Fruit fly (Drosophila melanogaster) whole organism, embryonic: ENCODE results near the gene CG33723.
A peak's percentile ranks its signal among the peaks of the same experiment; 100 is the strongest.

Experiments
- Atf6 ChIP-seq: fragments of 200-800 bp; sonication (Bioruptor generic); IDR thresholded peaks from 2 replicates; pipeline ENCODE4 v1.3.6; 2022; ENCODE audit warnings: missing biosample characterization, missing genetic modification characterization
- Bteb2 ChIP-seq: fragments of 200-800 bp; sonication (Bioruptor generic); optimal IDR thresholded peaks from 2 replicates; lab custom pipeline; 2016; ENCODE audit warnings: missing biosample characterization, missing genetic modification characterization
- CG10147 ChIP-seq: fragments of 200-800 bp; sonication (Bioruptor generic); optimal IDR thresholded peaks from 2 replicates; lab custom pipeline; 2019; ENCODE audit warnings: missing biosample characterization, mild to moderate bottlenecking, missing genetic modification characterization, moderate library complexity
- CG10431 ChIP-seq: fragments of 200-800 bp; sonication (Bioruptor generic); optimal IDR thresholded peaks from 3 replicates; lab custom pipeline; 2018; ENCODE audit warnings: missing biosample characterization, mild to moderate bottlenecking, missing genetic modification characterization
- CG10959 ChIP-seq: fragments of 200-800 bp; sonication (Bioruptor generic); IDR thresholded peaks from 2 replicates; pipeline ENCODE4 v1.3.6; 2022; ENCODE audit warnings: missing biosample characterization, missing genetic modification characterization
- CG12071 ChIP-seq: fragments of 200-800 bp; sonication (Bioruptor generic); optimal IDR thresholded peaks from 3 replicates; lab custom pipeline; 2018; ENCODE audit warnings: missing biosample characterization, mild to moderate bottlenecking, missing genetic modification characterization
- CG12299 ChIP-seq: fragments of 200-800 bp; sonication (Bioruptor generic); optimal IDR thresholded peaks from 2 replicates; lab custom pipeline; 2018; ENCODE audit warnings: missing biosample characterization, mild to moderate bottlenecking, missing genetic modification characterization
- CG12744 ChIP-seq: fragments of 200-800 bp; sonication (Bioruptor generic); optimal IDR thresholded peaks from 2 replicates; lab custom pipeline; 2016; ENCODE audit warnings: missing biosample characterization, missing genetic modification characterization
- CG13296 ChIP-seq: fragments of 200-800 bp; sonication (Bioruptor generic); optimal IDR thresholded peaks from 3 replicates; lab custom pipeline; 2018; ENCODE audit warnings: missing biosample characterization, mild to moderate bottlenecking, missing genetic modification characterization
- CG1529 ChIP-seq: fragments of 200-800 bp; sonication (Bioruptor generic); optimal IDR thresholded peaks from 3 replicates; lab custom pipeline; 2018; ENCODE audit warnings: missing biosample characterization, missing genetic modification characterization
- CG17186 ChIP-seq: fragments of 200-800 bp; sonication (Bioruptor generic); optimal IDR thresholded peaks from 3 replicates; lab custom pipeline; 2017; ENCODE audit warnings: missing biosample characterization, missing genetic modification reagents, missing genetic modification characterization
- CG17361 ChIP-seq: fragments of 200-800 bp; sonication (Bioruptor generic); IDR thresholded peaks from 3 replicates; pipeline ENCODE4 v1.3.6; 2022; ENCODE audit warnings: missing biosample characterization, missing genetic modification characterization
- CG17568 ChIP-seq: fragments of 200-800 bp; sonication (Bioruptor generic); optimal IDR thresholded peaks from 2 replicates; lab custom pipeline; 2018; ENCODE audit warnings: missing biosample characterization, mild to moderate bottlenecking, missing genetic modification characterization, moderate library complexity
- CG18262 ChIP-seq: fragments of 200-800 bp; optimal IDR thresholded peaks from 3 replicates; lab custom pipeline; 2019; ENCODE audit warnings: missing biosample characterization, mild to moderate bottlenecking, missing genetic modification characterization, moderate library complexity
- CG2678 ChIP-seq: fragments of 200-800 bp; sonication (Bioruptor generic); optimal IDR thresholded peaks from 3 replicates; lab custom pipeline; 2019; ENCODE audit warnings: missing biosample characterization, mild to moderate bottlenecking, missing genetic modification characterization, moderate library complexity
- CG4854 ChIP-seq: fragments of 200-800 bp; sonication (Bioruptor generic); optimal IDR thresholded peaks from 2 replicates; lab custom pipeline; 2016; ENCODE audit warnings: missing biosample characterization, missing genetic modification characterization, inconsistent platforms
- Dbx ChIP-seq: fragments of 200-800 bp; sonication (Bioruptor generic); IDR thresholded peaks from 3 replicates; pipeline ENCODE4 v1.3.6; 2022; ENCODE audit warnings: missing biosample characterization, missing genetic modification characterization
- Dek ChIP-seq: fragments of 200-800 bp; sonication (Bioruptor generic); optimal IDR thresholded peaks from 3 replicates; lab custom pipeline; 2019; ENCODE audit warnings: missing biosample characterization, mild to moderate bottlenecking, missing genetic modification characterization, moderate library complexity
- Dip3 ChIP-seq: fragments of 200-800 bp; sonication (Bioruptor generic); optimal IDR thresholded peaks from 3 replicates; lab custom pipeline; 2016; ENCODE audit warnings: missing biosample characterization, missing genetic modification characterization
- Ets65A ChIP-seq: fragments of 200-800 bp; sonication (Bioruptor generic); peaks from one replicate; lab custom pipeline; 2016; ENCODE audit warnings: missing biosample characterization, missing genetic modification characterization
- H2.0 ChIP-seq: fragments of 200-800 bp; sonication (Bioruptor generic); IDR thresholded peaks from 2 replicates; pipeline ENCODE4 v1.3.6; 2022; ENCODE audit warnings: missing biosample characterization, missing genetic modification characterization
- HLHmδ ChIP-seq: fragments of 200-800 bp; sonication (Bioruptor generic); optimal IDR thresholded peaks from 2 replicates; lab custom pipeline; 2018; ENCODE audit warnings: missing biosample characterization, mild to moderate bottlenecking, missing genetic modification characterization, moderate library complexity
- Hr3 ChIP-seq: fragments of 200-800 bp; sonication (Bioruptor generic); optimal IDR thresholded peaks from 3 replicates; lab custom pipeline; 2016; ENCODE audit warnings: missing biosample characterization, missing genetic modification characterization
- Lim3 ChIP-seq: fragments of 200-800 bp; sonication (Bioruptor generic); IDR thresholded peaks from 2 replicates; pipeline ENCODE4 v1.3.6; 2022; ENCODE audit warnings: missing biosample characterization, missing genetic modification characterization
- MESR4 ChIP-seq: fragments of 200-800 bp; sonication (Bioruptor generic); optimal IDR thresholded peaks from 2 replicates; lab custom pipeline; 2018; ENCODE audit warnings: missing biosample characterization, mild to moderate bottlenecking, missing genetic modification characterization, moderate library complexity
- MTF-1 ChIP-seq: fragments of 200-800 bp; sonication (Bioruptor generic); optimal IDR thresholded peaks from 2 replicates; lab custom pipeline; 2018; ENCODE audit warnings: missing biosample characterization, mild to moderate bottlenecking, missing genetic modification characterization, borderline replicate concordance
- Meics ChIP-seq: fragments of 200-800 bp; sonication (Bioruptor generic); optimal IDR thresholded peaks from 2 replicates; lab custom pipeline; 2017; ENCODE audit warnings: missing biosample characterization, mild to moderate bottlenecking, missing genetic modification characterization
- Opbp ChIP-seq: fragments of 200-800 bp; sonication (Bioruptor generic); IDR thresholded peaks from 3 replicates; pipeline ENCODE4 v1.3.6; 2022; ENCODE audit warnings: missing biosample characterization, missing genetic modification characterization; ENCODE audit not compliant: partially characterized antibody
- Rx ChIP-seq: fragments of 200-800 bp; sonication (Bioruptor generic); IDR thresholded peaks from 2 replicates; pipeline ENCODE4 v1.3.6; 2022; ENCODE audit warnings: missing biosample characterization, missing genetic modification characterization
- TFAM ChIP-seq: fragments of 200-800 bp; sonication (Bioruptor generic); optimal IDR thresholded peaks from 2 replicates; lab custom pipeline; 2017; ENCODE audit warnings: missing biosample characterization, missing genetic modification characterization, inconsistent platforms
- amos ChIP-seq: fragments of 200-800 bp; sonication (Bioruptor generic); IDR thresholded peaks from 2 replicates; pipeline ENCODE4 v1.3.6; 2022; ENCODE audit warnings: missing biosample characterization, missing genetic modification characterization; ENCODE audit not compliant: partially characterized antibody
- ato ChIP-seq: fragments of 200-800 bp; sonication (Bioruptor generic); IDR thresholded peaks from 2 replicates; pipeline ENCODE4 v1.3.6; 2022; ENCODE audit warnings: missing biosample characterization, missing genetic modification characterization; ENCODE audit not compliant: partially characterized antibody
- bbx ChIP-seq: fragments of 200-800 bp; sonication (Bioruptor generic); IDR thresholded peaks from 2 replicates; pipeline ENCODE4 v1.3.6; 2022; ENCODE audit warnings: missing biosample characterization, missing genetic modification characterization; ENCODE audit not compliant: partially characterized antibody
- bowl ChIP-seq: fragments of 200-800 bp; sonication (Bioruptor generic); IDR thresholded peaks from 2 replicates; pipeline ENCODE4 v1.3.6; 2022; ENCODE audit warnings: missing biosample characterization, missing genetic modification characterization
- btn ChIP-seq: fragments of 200-800 bp; sonication (Bioruptor generic); optimal IDR thresholded peaks from 2 replicates; lab custom pipeline; 2016; ENCODE audit warnings: missing biosample characterization, missing genetic modification characterization
- esg ChIP-seq: fragments of 200-800 bp; sonication (Bioruptor generic); conservative IDR thresholded peaks from 2 replicates; pipeline ENCODE4 v1.3.6; 2022; ENCODE audit warnings: missing biosample characterization, missing genetic modification characterization
- eve ChIP-seq, 2 experiments: fragments of >200 bp; optimal IDR thresholded peaks; 2 replicates each; lab custom pipeline; 2017; ENCODE audit warnings: missing biosample characterization in 2 of 2, missing genetic modification characterization in 2 of 2
- ftz-f1 ChIP-seq: fragments of 200-800 bp; sonication (Bioruptor generic); optimal IDR thresholded peaks from 2 replicates; lab custom pipeline; 2016; ENCODE audit warnings: missing biosample characterization, missing genetic modification characterization
- inv ChIP-seq: fragments of 200-800 bp; sonication (Bioruptor generic); IDR thresholded peaks from 2 replicates; pipeline ENCODE4 v1.3.6; 2022; ENCODE audit warnings: missing biosample characterization, missing genetic modification characterization; ENCODE audit not compliant: partially characterized antibody
- kay ChIP-seq: fragments of 200-800 bp; sonication (Bioruptor generic); optimal IDR thresholded peaks from 2 replicates; lab custom pipeline; 2016; ENCODE audit warnings: missing biosample characterization, missing genetic modification characterization
- lov ChIP-seq, 2 experiments: fragments of 200-800 bp in 1 of 2; fragments of >200 bp in 1 of 2; sonication (Bioruptor generic) in 1 of 2; IDR thresholded peaks in 1 of 2; optimal IDR thresholded peaks in 1 of 2; 2 replicates in 1 of 2; 3 replicates in 1 of 2; pipeline versions ENCODE4 v1.3.6 to Lab custom; 2017 to 2022; ENCODE audit warnings: missing biosample characterization in 1 of 2, missing genetic modification characterization in 1 of 2
- nerfin-2 ChIP-seq: fragments of 200-800 bp; sonication (Bioruptor generic); IDR thresholded peaks from 2 replicates; pipeline ENCODE4 v1.3.6; 2022; ENCODE audit warnings: missing biosample characterization, missing genetic modification characterization; ENCODE audit not compliant: partially characterized antibody
- oc ChIP-seq: fragments of 200-800 bp; sonication (Bioruptor generic); optimal IDR thresholded peaks from 2 replicates; lab custom pipeline; 2018; ENCODE audit warnings: missing biosample characterization, mild to moderate bottlenecking, missing genetic modification characterization, moderate library complexity
- pnt ChIP-seq: fragments of 200-800 bp; sonication (Bioruptor generic); optimal IDR thresholded peaks from 3 replicates; lab custom pipeline; 2016; ENCODE audit warnings: missing biosample characterization, missing genetic modification characterization
- slbo ChIP-seq: fragments of 200-800 bp; sonication (Bioruptor generic); IDR thresholded peaks from 2 replicates; pipeline ENCODE4 v1.3.6; 2022; ENCODE audit warnings: missing biosample characterization, missing genetic modification characterization
- sqz ChIP-seq: fragments of 200-800 bp; sonication (Bioruptor generic); optimal IDR thresholded peaks from 3 replicates; lab custom pipeline; 2018; ENCODE audit warnings: missing biosample characterization, mild to moderate bottlenecking, missing genetic modification characterization
- trh ChIP-seq: fragments of 200-800 bp; sonication (Bioruptor generic); optimal IDR thresholded peaks from 2 replicates; lab custom pipeline; 2016; ENCODE audit warnings: missing biosample characterization, missing genetic modification characterization
- z ChIP-seq: fragments of 200-800 bp; sonication (Bioruptor generic); IDR thresholded peaks from 3 replicates; pipeline ENCODE4 v1.3.6; 2022; ENCODE audit warnings: missing biosample characterization, missing genetic modification characterization
- zf30C ChIP-seq: fragments of 200-800 bp; sonication (Bioruptor generic); optimal IDR thresholded peaks from 3 replicates; lab custom pipeline; 2018; ENCODE audit warnings: missing biosample characterization, mild to moderate bottlenecking, missing genetic modification characterization

CG33723 gene

DNA sequence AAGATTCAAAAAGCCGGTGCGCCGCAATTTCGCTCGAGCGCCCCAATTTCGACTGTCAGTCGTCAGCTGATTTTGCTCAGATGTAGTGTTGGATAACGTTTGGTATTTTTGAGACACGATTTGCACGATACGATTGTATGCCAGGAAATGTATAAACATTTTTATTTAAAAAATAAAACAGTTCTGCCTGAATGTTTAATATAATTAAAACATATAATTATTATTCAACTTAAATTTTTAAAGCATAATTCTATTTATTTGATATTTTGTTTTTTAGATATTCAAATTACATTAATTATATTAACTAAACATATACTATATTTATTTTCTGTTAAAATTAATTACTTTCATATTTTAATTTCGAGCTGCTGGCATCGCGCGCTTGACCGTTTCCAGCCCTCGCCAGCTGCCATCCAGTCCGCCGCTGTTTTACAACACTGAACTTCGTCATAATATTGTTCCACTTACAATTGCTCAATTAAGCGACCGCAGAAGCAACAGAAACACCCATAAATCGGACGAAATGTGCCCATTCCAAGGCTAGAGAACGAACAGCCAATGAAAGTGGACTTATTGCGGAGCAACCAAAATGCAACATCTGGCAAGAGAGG, 9.4 kb downstream of the CG33723 start, which contains the start of the genes FucTB and scat (continued):
- TF ChIP-seq CG10959 (GFP tag; lab: Robert Waterston, UW) (peak; percentile 83), CG12071 (GFP tag; lab: Kevin White, UChicago) (no peak), Dip3 (GFP tag; lab: Kevin White, UChicago) (peak; percentile 71), Ets65A (GFP tag; lab: Kevin White, UChicago) (peak; percentile 99), CG13296 (GFP tag; lab: Kevin White, UChicago) (peak; percentile 83), HLHmδ (GFP tag; lab: Kevin White, UChicago) (no peak), trh (GFP tag; lab: Kevin White, UChicago) (peak; percentile 83), CG10147 (GFP tag; lab: Kevin White, UChicago) (peak; percentile 89), CG10431 (peak; percentile 65), sqz (GFP tag; lab: Kevin White, UChicago) (no peak), CG1529 (GFP tag; lab: Kevin White, UChicago) (peak; percentile 70), zf30C (no peak), Dbx (GFP tag; lab: Robert Waterston, UW) (peak; percentile 94), CG17568 (GFP tag; lab: Kevin White, UChicago) (peak; percentile 10), CG12744 (GFP tag; lab: Kevin White, UChicago) (peak; percentile 6), CG18262 (tag; lab: Kevin White, UChicago) (peak; percentile 94), z (0 out of 3 replicates have a peak, but pooled peaks have one; percentile 25), MESR4 (GFP tag; lab: Kevin White, UChicago) (peak; percentile 89), bbx (GFP tag; lab: Robert Waterston, UW) (peak; percentile 23; the same call in 1 of the 2 replicates), Hr3 (GFP tag; lab: Kevin White, UChicago) (peak; percentile 98), nerfin-2 (no peak), slbo (peak; percentile 96), H2.0 (GFP tag; lab: Robert Waterston, UW) (peak; percentile 89), Meics (GFP tag; lab: Kevin White, UChicago) (peak; percentile 91), TFAM (no peak), MTF-1 (GFP tag; lab: Kevin White, UChicago) (peak; percentile 6), Bteb2 (GFP tag; lab: Kevin White, UChicago) (peak; percentile 31), Dek (tag; lab: Kevin White, UChicago) (peak; percentile 89), CG4854 (GFP tag; lab: Kevin White, UChicago) (peak; percentile 47), Atf6 (GFP tag; lab: Robert Waterston, UW) (peak; percentile 76), ato (GFP tag; lab: Robert Waterston, UW) (no peak), pnt (GFP tag; lab: Kevin White, UChicago) (peak; percentile 68), oc (tag; lab: Kevin White, UChicago) (peak; percentile 60), Lim3 (GFP tag; lab: Robert Waterston, UW) (peak; percentile 76), CG2678 (tag; lab: Kevin White, UChicago) (peak; percentile 93), Opbp (peak; percentile 55; the same call in 1 of the 3 replicates), amos (0 out of 2 replicates have a peak, but pooled peaks have one; percentile 4), esg (GFP tag; lab: Robert Waterston, UW) (peak; percentile 91), CG17361 (peak; percentile 98), kay (peak; percentile 76), inv (GFP tag; lab: Robert Waterston, UW) (peak; percentile 54; the same call in 1 of the 2 replicates), ftz-f1 (peak; percentile 8), bowl (GFP tag; lab: Robert Waterston, UW) (peak; percentile 55; the same call in 1 of the 2 replicates), lov (optimal IDR thresholded peaks at IDR 0.05; lab: Kevin White, UChicago) (no peak), lov (GFP tag; IDR thresholded peaks at IDR 0.05; lab: Robert Waterston, UW) (peak; percentile 65; the same call in 1 of the 3 replicates), CG12299 (tag; lab: Kevin White, UChicago) (peak; percentile 71), eve (GFP tag; optimal IDR thresholded peaks at IDR 0.05; lab: Kevin White, UChicago) (no peak), CG17186 (GFP tag; lab: Kevin White, UChicago) (peak; percentile 22), btn (GFP tag; lab: Kevin White, UChicago) (no peak), Rx (GFP tag; lab: Robert Waterston, UW) (peak; percentile 76)
